Worm (Caenorhabditis elegans) whole organism, L4/young adult: Measurements from ENCODE around the gene R05G9R.1.
A peak's percentile ranks its signal among the peaks of the same experiment; 100 is the strongest.

ENCODE experiments used
- W03F9.2 ChIP-seq: fragments of 150-350 bp; optimal IDR thresholded peaks from 2 replicates; lab custom pipeline; 2014; ENCODE audit warnings: missing biosample characterization, missing genetic modification characterization
- dao-5 ChIP-seq: sonication (generic microtip); optimal IDR thresholded peaks from 2 replicates; lab custom pipeline; 2016; ENCODE audit warnings: missing genotype, missing genetic modification characterization, moderate library complexity, missing compliant biosample characterization
- him-1 ChIP-seq: sonication (generic microtip); optimal IDR thresholded peaks from 2 replicates; lab custom pipeline; 2016; ENCODE audit warnings: missing genotype, missing genetic modification reagents, missing genetic modification characterization, missing compliant biosample characterization

Gene R05G9R.1

DNA sequence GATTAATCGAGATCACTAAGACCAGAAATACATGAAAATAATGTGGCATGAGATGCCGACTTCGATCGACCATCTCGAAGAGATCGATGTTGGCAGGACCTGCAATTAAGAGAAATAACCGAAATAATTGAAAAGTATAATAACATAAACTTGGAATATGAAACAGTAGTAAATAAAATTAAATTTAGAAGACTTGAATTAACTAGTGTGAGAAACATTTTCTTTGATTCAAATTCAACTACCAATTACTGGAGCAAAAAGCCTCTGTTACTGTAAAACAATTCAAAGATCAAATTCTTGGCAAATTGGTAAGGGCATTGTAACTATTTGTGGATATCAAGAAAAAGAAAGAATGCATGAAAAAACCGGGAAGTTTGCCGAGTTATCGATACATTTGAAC, at the start of gene R05G9R.1:
Gene R05G9R.1, minus strand, starts transcription at position 101 of the 400 bp plus-strand sequence.
- no peak for TF ChIP-seq him-1
- TF ChIP-seq W03F9.2 (tag; lab: Kevin White, UChicago): no peak
- TF ChIP-seq dao-5 (tag; lab: Kevin White, UChicago): no peak

DNA sequence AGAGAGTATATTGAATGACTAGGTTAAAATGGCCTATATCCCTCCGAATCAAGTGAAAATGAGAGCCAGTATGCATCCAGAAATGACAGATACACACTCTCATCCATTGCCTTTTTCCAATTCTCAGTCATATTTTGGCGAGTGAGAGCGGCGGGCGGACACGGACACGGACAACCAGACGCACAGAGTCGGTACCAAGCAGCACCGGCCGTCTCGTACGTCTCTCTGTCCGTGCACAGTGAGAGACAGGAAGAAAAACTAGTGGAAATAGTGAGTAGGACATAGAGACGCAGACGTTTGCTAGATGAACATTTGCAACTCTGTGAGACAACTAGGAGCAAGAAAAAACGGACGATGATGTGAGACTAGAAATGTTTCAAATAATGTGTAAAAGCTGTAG, 49.4 kb upstream of the R05G9R.1 start:
- TF ChIP-seq dao-5 (tag; lab: Kevin White, UChicago): no peak

DNA sequence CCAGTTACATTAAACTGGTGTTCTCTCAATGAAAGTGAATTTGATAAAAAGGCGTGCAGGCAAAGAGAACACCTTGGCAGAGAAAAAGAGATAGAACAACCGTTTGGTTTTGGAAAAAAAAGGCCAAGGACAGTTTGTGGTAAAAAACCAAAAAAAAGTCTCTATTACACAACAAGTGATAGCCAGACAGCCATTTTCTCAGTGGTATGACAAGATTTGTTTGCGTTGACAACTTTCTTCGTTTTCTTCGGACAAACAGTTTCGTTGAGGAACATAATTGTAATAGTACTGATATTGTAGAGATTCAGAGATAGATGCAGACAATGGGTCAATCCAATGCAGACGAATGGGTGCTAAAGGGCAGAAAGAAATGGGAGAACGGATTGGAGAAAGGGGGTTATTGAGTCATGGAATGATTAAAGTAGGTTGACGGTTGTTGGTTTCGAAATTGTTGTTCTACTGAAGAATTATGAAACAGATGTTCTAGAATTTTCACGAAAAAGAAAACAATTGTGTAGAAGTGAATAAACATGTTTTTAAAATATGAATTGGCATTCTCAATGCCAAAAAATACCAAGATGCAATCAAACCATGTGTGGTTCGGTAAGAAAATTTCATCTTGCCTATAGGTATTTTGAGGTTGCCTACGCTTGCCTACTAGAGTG, 48.5 kb upstream of the R05G9R.1 start:
- TF ChIP-seq him-1 (no peak), dao-5 (tag; lab: Kevin White, UChicago) (no peak), W03F9.2 (tag; lab: Kevin White, UChicago) (no peak)

DNA sequence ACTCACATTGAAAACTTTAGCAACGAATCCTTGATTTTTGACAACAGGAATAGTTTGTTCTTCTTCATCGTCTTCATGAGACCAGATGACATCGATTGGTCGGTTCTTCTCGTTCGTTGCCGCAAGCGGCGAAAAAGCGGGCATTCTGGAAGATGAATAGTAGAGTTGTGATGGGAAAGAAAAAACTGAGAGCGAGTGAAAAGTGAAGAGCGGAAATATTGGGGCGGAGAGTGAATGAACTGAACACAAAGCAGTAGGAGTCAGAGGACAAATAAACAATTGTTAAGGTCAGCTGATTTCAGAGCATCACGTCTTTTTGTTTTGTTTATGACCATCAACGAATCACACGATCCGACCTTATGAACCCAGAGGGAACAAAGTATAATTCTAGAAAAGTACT, 47.5 kb upstream of the R05G9R.1 start, which contains the start of gene F18C5.10:
Gene F18C5.10, minus strand, starts transcription at position 145 of the 400 bp plus-strand sequence.
- TF ChIP-seq W03F9.2 (tag; lab: Kevin White, UChicago) (no peak), dao-5 (tag; lab: Kevin White, UChicago) (no peak), him-1 (no peak)

DNA sequence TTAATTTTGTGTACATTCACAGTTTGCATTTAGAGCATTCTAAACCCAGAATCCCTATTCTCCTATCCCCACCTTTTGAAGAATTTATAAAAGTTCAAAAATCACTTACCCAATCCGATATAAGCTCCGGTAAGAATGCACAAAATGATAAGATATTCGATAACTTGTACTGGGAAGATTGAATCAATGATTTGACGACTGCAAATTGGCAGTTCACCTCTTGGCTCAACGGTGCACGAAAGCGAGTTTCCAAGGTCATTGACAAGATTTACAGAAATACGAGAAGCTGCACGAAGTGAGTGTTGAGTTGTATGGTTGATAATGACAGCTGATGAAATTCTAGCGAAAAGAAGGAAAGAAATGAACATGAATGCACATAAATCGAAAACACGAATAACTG, 46.5 kb upstream of the R05G9R.1 start:
- TF ChIP-seq W03F9.2 (tag; lab: Kevin White, UChicago): no peak
- no peak for TF ChIP-seq him-1
- no peak for TF ChIP-seq dao-5 (tag; lab: Kevin White, UChicago)

DNA sequence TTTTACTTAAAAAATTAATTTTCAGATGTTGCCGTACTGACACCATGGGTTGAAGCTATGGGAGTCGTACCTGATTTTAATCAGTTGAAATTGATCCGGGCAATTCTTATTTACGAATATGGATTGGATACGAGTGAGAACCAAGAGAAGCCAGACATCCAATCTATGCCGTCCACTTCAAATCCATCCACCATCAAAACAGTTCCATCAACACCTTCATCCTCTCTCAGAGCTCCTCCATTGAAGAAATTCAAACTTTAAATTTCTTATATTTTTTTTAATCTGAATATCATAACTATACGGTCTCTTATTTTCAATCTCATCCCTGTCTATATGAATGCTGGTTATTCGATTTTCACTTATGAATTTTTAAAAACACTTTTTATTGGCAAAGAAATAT, 45.1 kb upstream of the R05G9R.1 start:
- TF ChIP-seq W03F9.2 (tag; lab: Kevin White, UChicago) (no peak), dao-5 (tag; lab: Kevin White, UChicago) (no peak), him-1 (no peak)

DNA sequence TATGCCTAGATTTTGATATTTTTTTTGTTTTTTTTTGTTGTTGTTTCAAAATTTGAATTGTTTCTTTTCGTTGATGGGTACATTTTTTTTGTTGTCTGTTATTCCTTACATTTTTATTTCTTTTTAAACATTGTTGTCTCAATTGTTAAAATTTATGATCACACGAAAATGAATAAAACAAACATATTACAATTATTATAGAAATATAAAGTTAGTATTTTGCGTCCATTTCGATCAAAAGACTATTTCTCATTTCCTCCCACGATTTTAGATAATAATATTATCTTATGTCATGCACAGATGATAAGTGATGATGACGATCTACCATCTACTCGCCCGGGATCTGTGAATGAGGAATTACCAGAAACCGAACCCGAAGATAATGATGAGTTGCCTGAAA, 40.9 kb upstream of the R05G9R.1 start, which contains the start of gene wrn-1:
Gene wrn-1, plus strand, starts transcription at position 301 of the 400 bp plus-strand sequence.
- no peak for TF ChIP-seq dao-5 (tag; lab: Kevin White, UChicago)
- no peak for TF ChIP-seq him-1
- TF ChIP-seq W03F9.2 (tag; lab: Kevin White, UChicago): no peak

DNA sequence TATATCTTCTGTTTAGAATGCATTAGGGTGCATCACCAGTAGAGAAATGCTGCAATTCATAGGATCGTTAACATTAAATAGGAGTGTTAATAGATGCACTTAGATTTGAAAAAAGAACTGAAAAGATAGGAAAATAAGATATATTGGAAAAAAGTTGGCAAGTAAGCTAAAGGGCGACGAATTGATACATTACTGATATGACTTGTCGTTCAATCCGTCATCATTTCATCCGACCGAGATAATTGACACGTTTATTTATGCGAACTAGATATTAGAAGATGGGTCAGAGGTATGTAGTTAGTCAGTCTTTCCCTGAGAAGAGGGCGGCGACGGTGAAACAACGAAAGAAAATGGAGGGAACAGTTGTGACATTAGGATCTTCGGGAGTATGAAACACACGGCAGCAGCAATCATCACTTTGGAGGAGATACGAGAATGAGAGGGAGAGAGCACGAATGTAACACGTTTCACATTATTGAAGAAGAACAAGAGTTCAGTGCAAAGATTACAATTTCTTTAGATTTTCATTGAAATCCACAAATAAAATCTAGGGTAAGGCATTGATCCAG, 31.1 kb upstream of the R05G9R.1 start, which contains the start of gene lron-15:
Gene lron-15, minus strand, starts transcription at position 51 of the 569 bp plus-strand sequence.
- TF ChIP-seq him-1: no peak
- no peak for TF ChIP-seq dao-5 (tag; lab: Kevin White, UChicago)
- TF ChIP-seq W03F9.2 (tag; lab: Kevin White, UChicago): no peak

DNA sequence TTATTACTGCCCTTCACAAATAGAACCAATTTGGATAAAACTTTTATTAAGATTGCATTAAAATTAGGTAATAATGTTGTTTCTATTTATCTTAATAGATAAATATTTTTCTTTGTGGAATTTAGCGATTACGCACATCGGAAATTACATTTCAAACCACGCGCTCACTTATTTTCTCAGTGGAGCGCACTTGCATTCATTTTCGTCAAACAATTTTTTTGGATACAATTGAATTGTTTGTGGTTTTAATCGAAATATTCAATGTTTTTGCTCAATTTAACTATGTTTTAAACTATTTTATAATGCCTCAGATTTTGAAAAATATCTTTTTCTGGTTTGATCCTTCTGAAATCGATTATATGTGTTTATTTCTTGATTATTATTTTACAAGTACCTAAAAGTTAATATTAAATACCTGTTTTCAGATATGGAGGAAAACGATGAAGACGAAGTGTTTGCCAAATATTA, 22.2 kb upstream of the R05G9R.1 start, which contains the start of gene utp-20:
Gene utp-20, plus strand, starts transcription at position 418 of the 468 bp plus-strand sequence.
- peak; percentile 62 for TF ChIP-seq W03F9.2 (tag; lab: Kevin White, UChicago)
- TF ChIP-seq dao-5 (tag; lab: Kevin White, UChicago): no peak
- TF ChIP-seq him-1: no peak

DNA sequence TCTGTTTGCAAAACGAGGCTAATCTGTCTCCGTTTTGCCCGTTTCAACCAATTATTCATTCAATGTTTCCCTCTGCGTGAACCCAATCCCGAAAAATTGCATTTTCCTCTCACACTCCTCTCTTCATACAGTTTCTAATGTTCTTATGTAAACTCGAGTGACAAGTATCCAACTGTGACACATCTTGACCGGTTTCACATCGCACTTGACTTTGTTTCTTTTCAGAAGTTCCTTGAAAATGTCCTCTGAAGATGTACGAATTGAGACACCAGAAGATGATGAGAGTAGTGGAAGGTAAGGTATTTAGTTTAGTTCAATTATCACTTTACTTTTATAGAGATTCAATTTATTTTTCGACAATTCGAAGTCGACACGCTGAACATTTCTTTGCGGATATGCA, 18.1 kb upstream of the R05G9R.1 start, which contains the start of gene abcx-1:
Gene abcx-1, plus strand, starts transcription at position 224 of the 400 bp plus-strand sequence.
- no peak for TF ChIP-seq dao-5 (tag; lab: Kevin White, UChicago)
- no peak for TF ChIP-seq him-1
- no peak for TF ChIP-seq W03F9.2 (tag; lab: Kevin White, UChicago)

DNA sequence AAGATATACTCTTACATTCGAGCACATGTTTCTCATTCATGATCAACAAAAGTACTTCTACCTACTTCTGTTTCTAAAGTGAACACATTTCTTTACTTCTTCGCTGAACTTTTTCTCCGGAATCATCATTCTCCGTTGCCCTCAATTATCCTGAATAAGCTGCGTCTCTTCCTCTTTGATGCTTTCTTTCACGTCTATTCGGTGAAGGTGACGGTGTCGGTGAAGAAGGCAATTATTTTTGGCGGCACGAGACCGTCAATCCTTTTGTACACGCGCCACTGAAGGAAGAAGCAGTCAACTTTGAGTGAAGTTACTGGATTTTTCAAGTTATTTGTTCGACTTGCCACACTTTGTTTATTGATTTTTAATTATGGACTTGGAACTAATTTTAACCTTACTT, 17.7 kb upstream of the R05G9R.1 start, which contains the start of gene abch-1:
Gene abch-1, minus strand, starts transcription at position 101 of the 400 bp plus-strand sequence.
- TF ChIP-seq him-1 (no peak), W03F9.2 (tag; lab: Kevin White, UChicago) (no peak), dao-5 (tag; lab: Kevin White, UChicago) (no peak)

DNA sequence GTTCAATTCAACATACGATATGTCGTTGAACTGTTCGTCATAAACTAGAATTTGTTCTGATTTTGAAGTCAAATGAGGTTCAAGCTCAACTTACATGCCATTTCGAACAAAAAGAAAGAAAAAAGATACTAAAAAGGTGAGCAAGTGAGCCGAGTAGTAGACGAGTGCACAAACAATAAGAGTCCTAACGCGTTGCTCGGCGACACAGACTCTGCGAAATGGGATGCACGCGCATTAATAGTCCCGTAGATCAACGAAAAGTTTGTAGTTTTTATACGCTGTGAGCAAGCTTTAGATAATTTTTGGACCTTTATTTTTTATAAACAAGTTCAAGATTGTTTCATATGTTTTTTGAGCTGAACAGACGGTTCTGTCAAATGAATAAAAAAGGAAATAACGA, 14.8 kb upstream of the R05G9R.1 start, which contains the start of gene C56E6.4:
Gene C56E6.4, minus strand, starts transcription at position 101 of the 400 bp plus-strand sequence.
- TF ChIP-seq dao-5 (tag; lab: Kevin White, UChicago): no peak
- TF ChIP-seq him-1: no peak
- TF ChIP-seq W03F9.2 (tag; lab: Kevin White, UChicago): no peak

DNA sequence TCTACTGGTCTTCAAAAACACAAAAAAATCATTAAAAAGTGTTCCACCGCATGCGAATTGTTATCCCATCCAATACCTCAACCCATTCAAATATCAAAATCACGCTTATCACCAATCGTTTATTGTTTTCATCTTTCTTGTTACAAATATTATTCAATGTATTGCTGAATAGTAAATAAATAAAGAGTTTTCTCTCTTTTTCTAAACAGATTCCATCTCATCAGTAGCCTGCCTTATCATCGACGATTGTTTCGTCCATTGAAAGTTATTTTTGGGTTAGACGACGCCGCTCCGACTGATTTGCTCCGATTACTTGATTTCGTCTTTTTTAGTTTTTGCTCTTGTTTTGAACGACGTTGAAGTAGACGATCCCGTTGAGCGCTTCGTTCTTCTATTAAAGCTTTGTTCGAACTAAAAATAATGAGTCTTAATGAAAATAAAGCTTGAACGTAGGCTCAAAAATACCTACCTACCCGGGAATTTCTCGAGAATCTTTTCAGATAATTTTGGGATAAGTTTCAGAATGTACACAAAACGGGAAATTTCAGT, 12.4 kb upstream of the R05G9R.1 start:
- TF ChIP-seq W03F9.2 (tag; lab: Kevin White, UChicago): no peak
- no peak for TF ChIP-seq him-1
- TF ChIP-seq dao-5 (tag; lab: Kevin White, UChicago): no peak

DNA sequence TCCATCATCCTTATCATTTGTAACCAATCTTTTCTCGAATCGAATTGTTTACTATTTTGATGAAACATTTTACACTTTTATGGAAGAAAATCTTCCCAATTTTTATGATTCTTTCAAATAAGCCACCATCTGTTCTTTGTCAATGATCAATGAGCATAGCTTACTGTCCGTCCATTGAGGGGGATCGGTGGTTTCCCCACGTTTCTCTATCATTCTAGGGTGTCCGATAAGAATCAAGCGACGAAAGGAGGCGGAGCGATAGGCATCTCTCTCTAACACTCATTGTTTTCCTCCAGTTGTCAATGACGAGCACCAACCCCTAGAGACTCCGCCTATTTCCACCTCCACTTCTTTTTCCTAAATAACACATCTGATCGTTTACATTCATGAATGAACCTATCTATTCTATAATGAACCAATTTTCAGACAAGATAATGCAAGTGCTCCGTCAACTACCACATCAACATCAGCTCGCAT, 10.7 kb upstream of the R05G9R.1 start, which contains the start of gene C56E6.2:
Gene C56E6.2, plus strand, starts transcription at position 427 of the 477 bp plus-strand sequence.
- TF ChIP-seq him-1 (no peak), dao-5 (tag; lab: Kevin White, UChicago) (no peak), W03F9.2 (tag; lab: Kevin White, UChicago) (no peak)
